Fruit fly (Drosophila melanogaster): Measurements from ENCODE around the gene cin.

cin gene

DNA sequence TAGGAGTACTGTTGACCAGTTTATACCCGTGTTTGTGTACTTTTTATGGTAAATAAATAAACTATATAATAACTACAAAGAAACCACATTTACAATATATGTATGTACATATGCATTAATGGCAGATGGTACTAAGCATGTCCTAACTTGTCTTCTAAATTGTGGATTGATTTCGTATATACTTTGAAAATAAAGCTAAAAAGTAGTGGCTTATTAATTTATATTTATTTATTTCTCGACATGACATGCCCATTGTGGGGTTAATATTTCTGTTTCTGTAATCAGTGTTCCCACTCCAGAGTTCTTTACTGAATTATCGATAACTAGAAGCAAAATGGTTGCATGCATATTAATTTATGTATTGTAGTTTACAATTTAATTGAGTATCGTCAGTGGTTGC, at the start of gene cin (continued):
- no peak for TF ChIP-seq CG10654 (GFP tag; optimal IDR thresholded peaks at IDR 0.05)
- TF ChIP-seq tin (GFP tag; optimal IDR thresholded peaks at IDR 0.05) = peak; percentile 35
- peak; percentile 42 for TF ChIP-seq zen (tag; optimal IDR thresholded peaks at IDR 0.05)
- TF ChIP-seq nerfin-2 (GFP tag; IDR thresholded peaks at IDR 0.05; ENCODE audit: partially characterized antibody) = no peak
- TF ChIP-seq CG15073 (GFP tag; optimal IDR thresholded peaks at IDR 0.05) = no peak
- no peak for TF ChIP-seq mam (GFP tag; optimal IDR thresholded peaks at IDR 0.05)
- TF ChIP-seq CG7556 (GFP tag; optimal IDR thresholded peaks at IDR 0.05) = peak; percentile 46
- no peak for TF ChIP-seq Sox102F (GFP tag; optimal IDR thresholded peaks at IDR 0.05)
- no peak for TF ChIP-seq Aef1 (GFP tag; IDR thresholded peaks at IDR 0.05)
- no peak for TF ChIP-seq run (tag; optimal IDR thresholded peaks at IDR 0.05)
- TF ChIP-seq kni (GFP tag; optimal IDR thresholded peaks at IDR 0.05) = no peak
- no peak for TF ChIP-seq C15 (GFP tag; IDR thresholded peaks at IDR 0.05)
- no peak for TF ChIP-seq CG3726 (GFP tag; IDR thresholded peaks at IDR 0.05)
- TF ChIP-seq CG16813 (GFP tag; IDR thresholded peaks at IDR 0.05; ENCODE audit: partially characterized antibody) = no peak
- peak; percentile 66 for TF ChIP-seq grau (tag; optimal IDR thresholded peaks at IDR 0.05)
- TF ChIP-seq PHDP (tag; optimal IDR thresholded peaks at IDR 0.05) = peak; percentile 58
- TF ChIP-seq CG4820 (GFP tag; optimal IDR thresholded peaks at IDR 0.05) = no peak
- TF ChIP-seq crol (GFP tag; IDR thresholded peaks at IDR 0.05) = no peak
- TF ChIP-seq CG13624 (GFP tag; optimal IDR thresholded peaks at IDR 0.05) = no peak
- TF ChIP-seq grn (GFP tag; optimal IDR thresholded peaks at IDR 0.05) = no peak
- TF ChIP-seq Dfd (GFP tag; optimal IDR thresholded peaks at IDR 0.05) = no peak
- TF ChIP-seq bsh (GFP tag; optimal IDR thresholded peaks at IDR 0.05) = peak in 1 of 2 experiments; percentile 47
- TF ChIP-seq CG10274 (GFP tag; optimal IDR thresholded peaks at IDR 0.05) = no peak
- TF ChIP-seq CG16815 (GFP tag; optimal IDR thresholded peaks at IDR 0.05) = no peak
- TF ChIP-seq ewg (GFP tag; optimal IDR thresholded peaks at IDR 0.05) = no peak
- TF ChIP-seq HmgZ (tag; optimal IDR thresholded peaks at IDR 0.05) = no peak
- no peak for TF ChIP-seq CG9215 (GFP tag; IDR thresholded peaks at IDR 0.05)
- TF ChIP-seq repo (GFP tag; optimal IDR thresholded peaks at IDR 0.05) = no peak
- TF ChIP-seq CG6175 (GFP tag; IDR thresholded peaks at IDR 0.05) = no peak
- TF ChIP-seq Lhr (GFP tag; optimal IDR thresholded peaks at IDR 0.05) = no peak
- TF ChIP-seq lbe (GFP tag; optimal IDR thresholded peaks at IDR 0.05) = peak; percentile 25
- no peak for TF ChIP-seq sd (tag; optimal IDR thresholded peaks at IDR 0.05)
- TF ChIP-seq CG8765 (GFP tag; IDR thresholded peaks at IDR 0.05) = no peak
- 0 out of 2 replicates have a peak, but pooled peaks have one; percentile 26 for TF ChIP-seq Drgx (GFP tag; IDR thresholded peaks at IDR 0.05)
- no peak for TF ChIP-seq knrl (GFP tag; IDR thresholded peaks at IDR 0.05; ENCODE audit: partially characterized antibody)
- TF ChIP-seq Ets97D (GFP tag; optimal IDR thresholded peaks at IDR 0.05) = no peak
- TF ChIP-seq CG18599 (GFP tag; optimal IDR thresholded peaks at IDR 0.05) = no peak
- no peak for TF ChIP-seq Nf-YB (GFP tag; optimal IDR thresholded peaks at IDR 0.05)
- peak; percentile 22 for TF ChIP-seq caup (GFP tag; optimal IDR thresholded peaks at IDR 0.05; ENCODE audit: severe bottlenecking)
- TF ChIP-seq gsb-n (tag; optimal IDR thresholded peaks at IDR 0.05) = no peak
- TF ChIP-seq inv (GFP tag; IDR thresholded peaks at IDR 0.05; ENCODE audit: partially characterized antibody) = no peak
- TF ChIP-seq hth (optimal IDR thresholded peaks at IDR 0.05) = no peak
- peak; percentile 75 for TF ChIP-seq CG18262 (tag; optimal IDR thresholded peaks at IDR 0.05)
- peak; percentile 55 for TF ChIP-seq CG12391 (tag; optimal IDR thresholded peaks at IDR 0.05)
- TF ChIP-seq br (optimal IDR thresholded peaks at IDR 0.05) = no peak
- no peak for TF ChIP-seq Dll (GFP tag; IDR thresholded peaks at IDR 0.05; ENCODE audit: partially characterized antibody)
- no peak; the same call in 1 of the 2 replicates for TF ChIP-seq Scr (GFP tag; IDR thresholded peaks at IDR 0.05; ENCODE audit: partially characterized antibody)
- TF ChIP-seq lilli (GFP tag; optimal IDR thresholded peaks at IDR 0.05) = peak; percentile 36
- no peak for TF ChIP-seq sisA (GFP tag; IDR thresholded peaks at IDR 0.05)
- peak; percentile 10 for TF ChIP-seq Vsx1 (GFP tag; optimal IDR thresholded peaks at IDR 0.05)
- TF ChIP-seq dm (GFP tag; optimal IDR thresholded peaks at IDR 0.05) = no peak
